Fruit fly (Drosophila melanogaster) whole organism, embryonic: ENCODE measurements around the gene Rdl.

Experiments
- Antp ChIP-seq: fragments of 200-800 bp; sonication (Bioruptor generic); optimal IDR thresholded peaks from 3 replicates; lab custom pipeline; 2016; ENCODE audit warnings: missing biosample characterization, missing genetic modification characterization
- B-H1 ChIP-seq: fragments of 200-800 bp; sonication (Bioruptor generic); IDR thresholded peaks from 3 replicates; pipeline ENCODE4 v1.3.6; 2022; ENCODE audit warnings: missing biosample characterization, missing genetic modification characterization
- Bdp1 ChIP-seq: fragments of 200-800 bp; sonication (Bioruptor generic); optimal IDR thresholded peaks from 3 replicates; lab custom pipeline; 2016; ENCODE audit warnings: missing biosample characterization, missing genetic modification characterization
- BtbVII ChIP-seq: fragments of 200-800 bp; sonication (Bioruptor generic); optimal IDR thresholded peaks from 3 replicates; lab custom pipeline; 2017; ENCODE audit warnings: missing biosample characterization, mild to moderate bottlenecking, missing genetic modification characterization
- CG10366 ChIP-seq: fragments of 200-800 bp; sonication (Bioruptor generic); IDR thresholded peaks from 2 replicates; pipeline ENCODE4 v1.3.6; 2022; ENCODE audit warnings: missing biosample characterization, missing genetic modification characterization
- CG10543 ChIP-seq: fragments of 200-800 bp; sonication (Bioruptor generic); optimal IDR thresholded peaks from 3 replicates; lab custom pipeline; 2017; ENCODE audit warnings: missing biosample characterization, mild to moderate bottlenecking, missing genetic modification characterization, moderate library complexity
- CG11560 ChIP-seq: fragments of 200-800 bp; sonication (Bioruptor generic); IDR thresholded peaks from 3 replicates; pipeline ENCODE4 v1.3.6; 2022; ENCODE audit warnings: missing biosample characterization, missing genetic modification characterization
- CG17328 ChIP-seq: fragments of 200-800 bp; sonication (Bioruptor generic); IDR thresholded peaks from 2 replicates; pipeline ENCODE4 v1.3.6; 2022; ENCODE audit warnings: missing biosample characterization, missing genetic modification characterization
- CG17385 ChIP-seq: fragments of 200-800 bp; sonication (Bioruptor generic); optimal IDR thresholded peaks from 3 replicates; lab custom pipeline; 2018; ENCODE audit warnings: missing biosample characterization, mild to moderate bottlenecking, missing genetic modification characterization
- CG18764 ChIP-seq: fragments of 200-800 bp; sonication (Bioruptor generic); optimal IDR thresholded peaks from 3 replicates; lab custom pipeline; 2016; ENCODE audit warnings: missing biosample characterization, missing genetic modification characterization
- CG33557 ChIP-seq: fragments of 200-800 bp; sonication (Bioruptor generic); optimal IDR thresholded peaks from 2 replicates; lab custom pipeline; 2019; ENCODE audit warnings: missing biosample characterization, mild to moderate bottlenecking, missing genetic modification characterization, moderate library complexity
- CG34224 ChIP-seq: fragments of 200-800 bp; sonication (Bioruptor generic); IDR thresholded peaks from 3 replicates; pipeline ENCODE4 v1.3.6; 2022; ENCODE audit warnings: missing biosample characterization, missing genetic modification characterization; ENCODE audit not compliant: partially characterized antibody
- CG34422 ChIP-seq: fragments of 200-800 bp; sonication (Bioruptor generic); IDR thresholded peaks from 3 replicates; pipeline ENCODE4 v1.3.6; 2022; ENCODE audit warnings: missing biosample characterization, missing genetic modification characterization
- CG6689 ChIP-seq: fragments of 200-800 bp; sonication (Bioruptor generic); IDR thresholded peaks from 2 replicates; pipeline ENCODE4 v1.3.6; 2022; ENCODE audit warnings: missing biosample characterization, missing genetic modification characterization
- CG7745 ChIP-seq: fragments of 200-800 bp; sonication (Bioruptor generic); optimal IDR thresholded peaks from 2 replicates; lab custom pipeline; 2018; ENCODE audit warnings: missing biosample characterization, mild to moderate bottlenecking, missing genetic modification characterization, moderate library complexity
- CG7928 ChIP-seq: fragments of 200-800 bp; sonication (Bioruptor generic); optimal IDR thresholded peaks from 2 replicates; lab custom pipeline; 2017; ENCODE audit warnings: missing biosample characterization, mild to moderate bottlenecking, missing genetic modification characterization
- CG9727 ChIP-seq: fragments of 200-800 bp; sonication (Bioruptor generic); optimal IDR thresholded peaks from 3 replicates; lab custom pipeline; 2017; ENCODE audit warnings: missing biosample characterization, mild to moderate bottlenecking, missing genetic modification characterization
- Dbx ChIP-seq: fragments of 200-800 bp; sonication (Bioruptor generic); IDR thresholded peaks from 3 replicates; pipeline ENCODE4 v1.3.6; 2022; ENCODE audit warnings: missing biosample characterization, missing genetic modification characterization
- Doc2 ChIP-seq: fragments of 200-800 bp; sonication (Bioruptor generic); IDR thresholded peaks from 2 replicates; pipeline ENCODE4 v1.3.6; 2022; ENCODE audit warnings: missing biosample characterization, missing genetic modification characterization
- Fer2 ChIP-seq: fragments of 200-800 bp; sonication (Bioruptor generic); optimal IDR thresholded peaks from 2 replicates; lab custom pipeline; 2018; ENCODE audit warnings: missing biosample characterization, mild to moderate bottlenecking, missing genetic modification characterization, moderate library complexity
- Gsc ChIP-seq: fragments of 200-800 bp; sonication (Bioruptor generic); IDR thresholded peaks from 2 replicates; pipeline ENCODE4 v1.3.6; 2022; ENCODE audit warnings: missing biosample characterization, missing genetic modification characterization
- MTF-1 ChIP-seq: fragments of 200-800 bp; sonication (Bioruptor generic); optimal IDR thresholded peaks from 2 replicates; lab custom pipeline; 2018; ENCODE audit warnings: missing biosample characterization, mild to moderate bottlenecking, missing genetic modification characterization, borderline replicate concordance
- Myb ChIP-seq: fragments of 200-800 bp; sonication (Bioruptor generic); optimal IDR thresholded peaks from 2 replicates; lab custom pipeline; 2016; ENCODE audit warnings: missing biosample characterization, missing genetic modification characterization
- Neu2 ChIP-seq: fragments of 200-800 bp; sonication (Bioruptor generic); optimal IDR thresholded peaks from 3 replicates; lab custom pipeline; 2016; ENCODE audit warnings: missing biosample characterization, missing genetic modification characterization, borderline replicate concordance
- Nf-YB ChIP-seq: fragments of 200-800 bp; sonication (Bioruptor generic); optimal IDR thresholded peaks from 3 replicates; lab custom pipeline; 2019; ENCODE audit warnings: missing biosample characterization, mild to moderate bottlenecking, missing genetic modification characterization, moderate library complexity
- NfI ChIP-seq: fragments of 200-800 bp; sonication (Bioruptor generic); optimal IDR thresholded peaks from 3 replicates; lab custom pipeline; 2018; ENCODE audit warnings: missing biosample characterization, mild to moderate bottlenecking, missing genetic modification characterization, moderate library complexity
- Optix ChIP-seq: fragments of 200-800 bp; sonication (Bioruptor generic); IDR thresholded peaks from 3 replicates; pipeline ENCODE4 v1.3.6; 2022; ENCODE audit warnings: missing biosample characterization, missing genetic modification characterization
- Ptx1 ChIP-seq: fragments of 200-800 bp; sonication (Bioruptor generic); IDR thresholded peaks from 2 replicates; pipeline ENCODE4 v1.3.6; 2022; ENCODE audit warnings: missing biosample characterization, missing genetic modification characterization
- Sox100B ChIP-seq: fragments of 200-800 bp; sonication (Bioruptor generic); optimal IDR thresholded peaks from 3 replicates; lab custom pipeline; 2018; ENCODE audit warnings: missing biosample characterization, mild to moderate bottlenecking, missing genetic modification characterization
- Spps ChIP-seq: fragments of 200-800 bp; sonication (Bioruptor generic); optimal IDR thresholded peaks from 2 replicates; lab custom pipeline; 2018; ENCODE audit warnings: missing biosample characterization, mild to moderate bottlenecking, missing genetic modification characterization
- Xrp1 ChIP-seq: fragments of 200-800 bp; sonication (Bioruptor generic); IDR thresholded peaks from 2 replicates; pipeline ENCODE4 v1.3.6; 2022; ENCODE audit warnings: missing biosample characterization, missing genetic modification characterization
- ap ChIP-seq: fragments of 200-800 bp; sonication (Bioruptor generic); IDR thresholded peaks from 2 replicates; pipeline ENCODE4 v1.3.6; 2022; ENCODE audit warnings: missing biosample characterization, missing genetic modification characterization
- bab2 ChIP-seq: fragments of 200-800 bp; sonication (Bioruptor generic); optimal IDR thresholded peaks from 2 replicates; lab custom pipeline; 2016; ENCODE audit warnings: missing biosample characterization, missing genetic modification characterization
- crp ChIP-seq, 2 experiments: fragments of 200-800 bp; sonication (Bioruptor generic); optimal IDR thresholded peaks; 2 replicates in 1 of 2; 3 replicates in 1 of 2; lab custom pipeline; 2017; ENCODE audit warnings: missing biosample characterization in 2 of 2, missing genetic modification characterization in 2 of 2, mild to moderate bottlenecking in 1 of 2, moderate library complexity in 1 of 2
- en ChIP-seq: fragments of 200-800 bp; sonication (Bioruptor generic); optimal IDR thresholded peaks from 2 replicates; lab custom pipeline; 2016; ENCODE audit warnings: missing biosample characterization, missing genetic modification characterization
- eve ChIP-seq, 2 experiments: fragments of >200 bp; optimal IDR thresholded peaks; 2 replicates each; lab custom pipeline; 2017; ENCODE audit warnings: missing biosample characterization in 2 of 2, missing genetic modification characterization in 2 of 2
- gsb-n ChIP-seq: fragments of 200-800 bp; sonication (Bioruptor generic); optimal IDR thresholded peaks from 3 replicates; lab custom pipeline; 2018; ENCODE audit warnings: missing biosample characterization, mild to moderate bottlenecking, missing genetic modification characterization
- h ChIP-seq: fragments of >200 bp; optimal IDR thresholded peaks from 2 replicates; lab custom pipeline; 2017
- hkb ChIP-seq, 2 experiments: fragments of 200-800 bp in 1 of 2; fragments of >200 bp in 1 of 2; sonication (Bioruptor generic) in 1 of 2; IDR thresholded peaks in 1 of 2; optimal IDR thresholded peaks in 1 of 2; 2 replicates each; pipeline versions ENCODE4 v1.3.6 to Lab custom; 2017 to 2022; ENCODE audit warnings: missing biosample characterization in 1 of 2, missing genetic modification characterization in 1 of 2
- kay ChIP-seq: fragments of 200-800 bp; sonication (Bioruptor generic); optimal IDR thresholded peaks from 2 replicates; lab custom pipeline; 2016; ENCODE audit warnings: missing biosample characterization, missing genetic modification characterization
- nerfin-2 ChIP-seq: fragments of 200-800 bp; sonication (Bioruptor generic); IDR thresholded peaks from 2 replicates; pipeline ENCODE4 v1.3.6; 2022; ENCODE audit warnings: missing biosample characterization, missing genetic modification characterization; ENCODE audit not compliant: partially characterized antibody
- org-1 ChIP-seq: fragments of 200-800 bp; sonication (Bioruptor generic); optimal IDR thresholded peaks from 2 replicates; lab custom pipeline; 2017; ENCODE audit warnings: missing biosample characterization, missing genetic modification characterization
- psq ChIP-seq: fragments of 200-800 bp; sonication (Bioruptor generic); optimal IDR thresholded peaks from 2 replicates; lab custom pipeline; 2017; ENCODE audit warnings: missing biosample characterization, missing genetic modification characterization
- sob ChIP-seq: fragments of 200-800 bp; sonication (Bioruptor generic); IDR thresholded peaks from 2 replicates; pipeline ENCODE4 v1.3.6; 2022; ENCODE audit warnings: missing biosample characterization, missing genetic modification characterization
- sug ChIP-seq: fragments of 200-800 bp; optimal IDR thresholded peaks from 2 replicates; lab custom pipeline; 2019; ENCODE audit warnings: missing biosample characterization, mild to moderate bottlenecking, missing genetic modification characterization, moderate library complexity
- tin ChIP-seq: fragments of 200-800 bp; sonication (Bioruptor generic); optimal IDR thresholded peaks from 3 replicates; lab custom pipeline; 2016; ENCODE audit warnings: missing biosample characterization, missing genetic modification characterization
- tll ChIP-seq, 2 experiments: fragments of 200-800 bp in 1 of 2; fragments of >200 bp in 1 of 2; sonication (Bioruptor generic) in 1 of 2; optimal IDR thresholded peaks; 2 replicates each; lab custom pipeline; 2017 to 2019; ENCODE audit warnings: missing biosample characterization in 2 of 2, missing genetic modification characterization in 2 of 2, mild to moderate bottlenecking in 1 of 2, moderate library complexity in 1 of 2
- unpg ChIP-seq: fragments of 200-800 bp; sonication (Bioruptor generic); optimal IDR thresholded peaks from 3 replicates; lab custom pipeline; 2018; ENCODE audit warnings: missing biosample characterization, mild to moderate bottlenecking, missing genetic modification characterization, moderate library complexity

Rdl gene

DNA sequence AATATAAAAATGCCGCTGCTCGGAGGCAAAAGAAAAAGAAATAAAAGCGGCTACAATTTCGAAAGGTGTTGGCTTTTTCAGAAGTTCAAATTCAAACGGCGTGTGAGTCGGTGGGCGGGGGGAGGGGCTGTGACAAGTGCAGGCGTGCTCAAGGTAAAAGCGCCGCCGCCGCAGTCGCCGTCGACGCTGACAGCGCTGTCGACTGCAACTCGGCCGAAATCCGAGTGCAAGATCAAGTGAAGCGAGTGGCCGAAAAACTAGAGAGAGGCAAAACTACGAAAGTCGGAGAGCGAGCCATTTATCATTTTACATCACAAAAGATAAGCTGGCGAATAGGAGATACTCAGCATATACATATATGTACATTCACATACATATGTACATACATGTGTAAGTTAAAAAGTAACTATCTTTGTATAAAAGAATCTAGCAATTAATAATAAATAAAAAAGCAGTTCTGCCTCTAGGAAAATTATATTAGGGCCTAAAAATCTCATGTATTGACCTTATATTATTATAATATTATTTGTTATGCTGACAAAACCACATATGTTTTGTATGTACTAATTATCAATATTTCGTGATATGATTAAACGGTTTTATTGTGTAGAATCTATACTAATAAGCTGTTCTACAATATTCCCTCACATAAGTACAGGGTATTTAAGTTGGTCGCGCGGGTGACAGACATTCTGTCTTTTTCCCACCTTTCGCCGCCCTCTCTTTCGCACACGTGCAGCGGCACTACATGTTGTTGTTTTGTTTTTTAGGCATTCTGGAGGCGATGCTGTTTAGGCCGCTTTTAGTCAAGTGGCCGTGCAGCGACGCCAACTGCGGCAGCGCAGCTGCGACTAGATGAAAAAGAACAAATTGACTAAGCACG lies 53.0 kb downstream of the Rdl start:
- TF ChIP-seq Nf-YB (GFP tag; lab: Kevin White, UChicago): peak; percentile 72
- peak; percentile 38 for TF ChIP-seq psq (GFP tag; lab: Kevin White, UChicago)
- no peak for TF ChIP-seq sob (GFP tag; lab: Robert Waterston, UW)
- peak; percentile 41 for TF ChIP-seq Ptx1 (GFP tag; lab: Robert Waterston, UW)
- no peak for TF ChIP-seq bab2 (GFP tag; lab: Kevin White, UChicago)
- peak; percentile 75 for TF ChIP-seq unpg
- TF ChIP-seq Sox100B (GFP tag; lab: Kevin White, UChicago): peak; percentile 84
- TF ChIP-seq h (lab: Kevin White, UChicago): no peak
- no peak for TF ChIP-seq CG10366 (GFP tag; lab: Robert Waterston, UW)
- TF ChIP-seq CG17328 (GFP tag; lab: Robert Waterston, UW): no peak; the same call in 1 of the 2 replicates
- TF ChIP-seq Gsc (GFP tag; lab: Robert Waterston, UW): no peak
- TF ChIP-seq Xrp1 (GFP tag; lab: Robert Waterston, UW): peak; percentile 62
- no peak for TF ChIP-seq Optix
- TF ChIP-seq B-H1: no peak
- no peak for TF ChIP-seq Neu2 (GFP tag; lab: Kevin White, UChicago)
- TF ChIP-seq Antp (GFP tag; lab: Kevin White, UChicago): no peak
- no peak for TF ChIP-seq kay (GFP tag; lab: Kevin White, UChicago)
- TF ChIP-seq CG34422 (GFP tag; lab: Robert Waterston, UW): no peak
- no peak for TF ChIP-seq CG11560 (tag; lab: Robert Waterston, UW)
- no peak for TF ChIP-seq Fer2 (tag; lab: Kevin White, UChicago)
- TF ChIP-seq CG33557 (GFP tag; lab: Kevin White, UChicago): peak; percentile 41
- TF ChIP-seq CG7928 (GFP tag; lab: Kevin White, UChicago): no peak
- peak; percentile 61 for TF ChIP-seq Spps (tag; lab: Kevin White, UChicago)
- no peak for TF ChIP-seq Doc2 (GFP tag; lab: Robert Waterston, UW)
- TF ChIP-seq nerfin-2 (GFP tag; lab: Robert Waterston, UW): no peak
- TF ChIP-seq gsb-n (tag; lab: Kevin White, UChicago): peak; percentile 80
- TF ChIP-seq CG18764 (GFP tag; lab: Kevin White, UChicago): no peak
- TF ChIP-seq CG6689 (GFP tag; lab: Robert Waterston, UW): 0 out of 2 replicates have a peak, but pooled peaks have one; percentile 30
- TF ChIP-seq tin (GFP tag; lab: Kevin White, UChicago): peak; percentile 51
- TF ChIP-seq Dbx: no peak
- TF ChIP-seq CG34224 (GFP tag; lab: Robert Waterston, UW): no peak
- peak; percentile 20 for TF ChIP-seq sug (tag; lab: Kevin White, UChicago)
- no peak for TF ChIP-seq hkb (optimal IDR thresholded peaks at IDR 0.05; lab: Kevin White, UChicago)
- TF ChIP-seq hkb (GFP tag; IDR thresholded peaks at IDR 0.05; lab: Robert Waterston, UW): peak; percentile 36; the same call in 1 of the 2 replicates
- peak; percentile 68 for TF ChIP-seq org-1 (GFP tag; lab: Kevin White, UChicago)
- peak; percentile 75 for TF ChIP-seq CG17385 (GFP tag; lab: Kevin White, UChicago)
- no peak for TF ChIP-seq CG10543 (GFP tag; lab: Kevin White, UChicago)
- TF ChIP-seq NfI: peak; percentile 53
- TF ChIP-seq CG9727 (GFP tag; lab: Kevin White, UChicago): peak; percentile 76
- peak in 1 of 2 experiments; percentile 3 for TF ChIP-seq crp (GFP tag; optimal IDR thresholded peaks at IDR 0.05; lab: Kevin White, UChicago)
- TF ChIP-seq Myb (GFP tag; lab: Kevin White, UChicago): no peak
- 0 out of 2 replicates have a peak, but pooled peaks have one; percentile 19 for TF ChIP-seq ap (GFP tag; lab: Robert Waterston, UW)
- no peak for TF ChIP-seq BtbVII (GFP tag; lab: Kevin White, UChicago)
- TF ChIP-seq MTF-1 (GFP tag; lab: Kevin White, UChicago): no peak
- peak in 1 of 2 experiments; percentile 58 for TF ChIP-seq eve (GFP tag; optimal IDR thresholded peaks at IDR 0.05; lab: Kevin White, UChicago)
- TF ChIP-seq tll (GFP tag; optimal IDR thresholded peaks at IDR 0.05; lab: Kevin White, UChicago): no peak
- no peak for TF ChIP-seq Bdp1 (GFP tag; lab: Kevin White, UChicago)
- no peak for TF ChIP-seq CG7745 (tag; lab: Kevin White, UChicago)
- TF ChIP-seq en: no peak
